Fruit fly (Drosophila melanogaster): ENCODE data around the gene CG13795.

Gene CG13795

dm6 chr2L:7722102-7722501 is 4.0 kb downstream of the CG13795 start:
- TF ChIP-seq CTCF (optimal IDR thresholded peaks at IDR 0.05) = no peak
- TF ChIP-seq CG8478 (optimal IDR thresholded peaks at IDR 0.05) = no peak

dm6 chr2L:7719387-7719786 is 6.7 kb downstream of the CG13795 start, which contains the start of gene CG13793:
CG13793 (minus strand) TSS chr2L:7719487.
- TF ChIP-seq CTCF (optimal IDR thresholded peaks at IDR 0.05) (no peak), CG8478 (optimal IDR thresholded peaks at IDR 0.05) (no peak)

dm6 chr2L:7716545-7716944 is 9.6 kb downstream of the CG13795 start, which contains the start of gene CG33296:
CG33296 (minus strand) TSS chr2L:7716645.
- TF ChIP-seq CTCF (optimal IDR thresholded peaks at IDR 0.05) = no peak
- TF ChIP-seq CG8478 (optimal IDR thresholded peaks at IDR 0.05) = no peak

dm6 chr2L:7711034-7711685 is 14.9 kb downstream of the CG13795 start:
- TF ChIP-seq CTCF (optimal IDR thresholded peaks at IDR 0.05) (no peak), CG8478 (optimal IDR thresholded peaks at IDR 0.05) (no peak)

- TF ChIP-seq CG8478 (optimal IDR thresholded peaks at IDR 0.05) = no peak
- no peak for TF ChIP-seq CTCF (optimal IDR thresholded peaks at IDR 0.05)
Observed at dm6 chr2L:7710580-7710979, 15.5 kb downstream of the CG13795 start, which contains the start of gene Ntl. Ntl (plus strand) TSS chr2L:7710880.

dm6 chr2L:7703534-7703933 is 22.6 kb downstream of the CG13795 start:
- no peak for TF ChIP-seq CTCF (optimal IDR thresholded peaks at IDR 0.05)
- TF ChIP-seq CG8478 (optimal IDR thresholded peaks at IDR 0.05) = no peak

- TF ChIP-seq CTCF (optimal IDR thresholded peaks at IDR 0.05) (no peak), CG8478 (optimal IDR thresholded peaks at IDR 0.05) (no peak)
Observed at dm6 chr2L:7702383-7703188, 23.5 kb downstream of the CG13795 start, which contains the start of gene Tep3. Tep3 (plus strand) TSS chr2L:7702805.

- TF ChIP-seq CTCF (optimal IDR thresholded peaks at IDR 0.05) (no peak), CG8478 (optimal IDR thresholded peaks at IDR 0.05) (no peak)
Observed at dm6 chr2L:7701417-7701816, 24.7 kb downstream of the CG13795 start, which contains the start of gene Tep2. Tep2 (minus strand) TSS chr2L:7701601.

dm6 chr2L:7692583-7693080 is 33.5 kb downstream of the CG13795 start, which contains the start of the genes CG7025 and CG43235:
CG7025 (minus strand) TSS chr2L:7692683.
CG43235 (plus strand) TSS chr2L:7693030.
- TF ChIP-seq CTCF (optimal IDR thresholded peaks at IDR 0.05) = no peak
- TF ChIP-seq CG8478 (optimal IDR thresholded peaks at IDR 0.05) = no peak

- TF ChIP-seq CG8478 (optimal IDR thresholded peaks at IDR 0.05) (no peak), CTCF (optimal IDR thresholded peaks at IDR 0.05) (no peak)
Observed at dm6 chr2L:7690961-7691360, 35.1 kb downstream of the CG13795 start, which contains the start of gene CG18585. CG18585 (minus strand) TSS chr2L:7691061.

dm6 chr2L:7690449-7690848 is 35.6 kb downstream of the CG13795 start:
- TF ChIP-seq CTCF (optimal IDR thresholded peaks at IDR 0.05) (no peak), CG8478 (optimal IDR thresholded peaks at IDR 0.05) (no peak)

- TF ChIP-seq CTCF (optimal IDR thresholded peaks at IDR 0.05) = no peak
- TF ChIP-seq CG8478 (optimal IDR thresholded peaks at IDR 0.05) = no peak
Observed at dm6 chr2L:7685290-7685689, 40.8 kb downstream of the CG13795 start.

dm6 chr2L:7680298-7680697 is 45.8 kb downstream of the CG13795 start:
- TF ChIP-seq CTCF (optimal IDR thresholded peaks at IDR 0.05) = no peak
- TF ChIP-seq CG8478 (optimal IDR thresholded peaks at IDR 0.05) = no peak

dm6 chr2L:7678095-7678784 is 47.9 kb downstream of the CG13795 start:
- TF ChIP-seq CTCF (optimal IDR thresholded peaks at IDR 0.05) (no peak), CG8478 (optimal IDR thresholded peaks at IDR 0.05) (no peak)

- TF ChIP-seq CG8478 (optimal IDR thresholded peaks at IDR 0.05) = no peak
- TF ChIP-seq CTCF (optimal IDR thresholded peaks at IDR 0.05) = no peak
Observed at dm6 chr2L:7676982-7677381, 49.1 kb downstream of the CG13795 start.
